Fruit fly (Drosophila melanogaster): ENCODE data around the gene ctp.

Gene ctp

DNA sequence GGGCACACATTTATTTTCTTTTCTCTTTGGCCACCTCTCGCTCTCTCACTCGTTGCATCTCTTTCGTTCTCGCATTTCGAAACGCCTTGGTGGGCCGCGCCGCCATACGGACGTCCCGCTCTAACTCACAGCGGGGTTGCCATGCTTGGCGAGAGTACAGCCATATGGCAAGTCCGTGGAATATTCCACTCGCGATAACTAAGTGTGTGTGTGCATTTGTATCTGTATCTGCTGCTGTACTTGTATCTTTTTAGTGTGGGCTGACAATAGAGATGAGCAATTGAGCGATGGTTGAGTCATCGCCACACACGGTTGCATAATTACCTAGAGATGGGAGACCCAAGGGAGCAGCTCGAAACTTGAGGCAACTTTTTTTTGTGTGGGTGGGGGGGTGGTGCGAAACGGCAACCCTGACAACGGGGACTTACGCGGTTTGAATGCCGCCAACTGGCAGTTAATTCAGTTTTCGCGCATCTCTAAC, 3.1 kb upstream of the ctp start (continued):
- TF ChIP-seq Deaf1 (tag; optimal IDR thresholded peaks at IDR 0.05) (peak; percentile 54), seq (GFP tag; IDR thresholded peaks at IDR 0.05) (peak; percentile 85), CG31224 (GFP tag; IDR thresholded peaks at IDR 0.05) (peak; percentile 84), Dref (GFP tag; IDR thresholded peaks at IDR 0.05) (peak; percentile 62), Sry-β (GFP tag; optimal IDR thresholded peaks at IDR 0.05) (peak; percentile 68), Bteb2 (GFP tag; optimal IDR thresholded peaks at IDR 0.05) (peak; percentile 67), Stat92E (GFP tag; optimal IDR thresholded peaks at IDR 0.05) (no peak), sd (tag; optimal IDR thresholded peaks at IDR 0.05) (peak; percentile 90), CG3065 (GFP tag; optimal IDR thresholded peaks at IDR 0.05) (peak; percentile 43), Nf-YA (GFP tag; IDR thresholded peaks at IDR 0.05) (peak; percentile 76; the same call in 1 of the 2 replicates), Jarid2 (GFP tag; optimal IDR thresholded peaks at IDR 0.05) (peak; percentile 54), emc (GFP tag; optimal IDR thresholded peaks at IDR 0.05) (peak; percentile 72), ewg (GFP tag; optimal IDR thresholded peaks at IDR 0.05) (peak; percentile 64), Tbp (GFP tag; optimal IDR thresholded peaks at IDR 0.05) (no peak), CG15479 (GFP tag; optimal IDR thresholded peaks at IDR 0.05) (peak; percentile 81), CG14050 (GFP tag; IDR thresholded peaks at IDR 0.05) (peak; percentile 88), CG16779 (GFP tag; IDR thresholded peaks at IDR 0.05) (peak; percentile 91), cad (GFP tag; optimal IDR thresholded peaks at IDR 0.05) (no peak), scrt (GFP tag; optimal IDR thresholded peaks at IDR 0.05) (peak; percentile 64), Oli (tag; optimal IDR thresholded peaks at IDR 0.05) (peak; percentile 75), Rfx (GFP tag; IDR thresholded peaks at IDR 0.05) (peak; percentile 96), CHES-1-like (GFP tag; optimal IDR thresholded peaks at IDR 0.05) (peak; percentile 91), Xbp1 (GFP tag; optimal IDR thresholded peaks at IDR 0.05) (peak; percentile 86), org-1 (GFP tag; optimal IDR thresholded peaks at IDR 0.05) (peak; percentile 58), ssp (GFP tag; IDR thresholded peaks at IDR 0.05) (peak; percentile 75), CG11085 (GFP tag; IDR thresholded peaks at IDR 0.05) (peak; percentile 89), trem (tag; optimal IDR thresholded peaks at IDR 0.05) (peak; percentile 68), fu2 (GFP tag; optimal IDR thresholded peaks at IDR 0.05) (peak; percentile 88), chinmo (GFP tag; IDR thresholded peaks at IDR 0.05; ENCODE audit: partially characterized antibody) (peak; percentile 98), pum (GFP tag; optimal IDR thresholded peaks at IDR 0.05) (peak; percentile 83), caup (GFP tag; optimal IDR thresholded peaks at IDR 0.05; ENCODE audit: severe bottlenecking) (peak; percentile 85), ken (GFP tag; IDR thresholded peaks at IDR 0.05) (peak; percentile 89), CG14710 (tag; optimal IDR thresholded peaks at IDR 0.05) (peak; percentile 95), Bgb (GFP tag; IDR thresholded peaks at IDR 0.05; ENCODE audit: partially characterized antibody) (peak; percentile 90), HLHmδ (GFP tag; optimal IDR thresholded peaks at IDR 0.05) (no peak), Bdp1 (GFP tag; optimal IDR thresholded peaks at IDR 0.05) (peak; percentile 43), CG8924 (tag; optimal IDR thresholded peaks at IDR 0.05) (peak; percentile 80), CG2199 (GFP tag; IDR thresholded peaks at IDR 0.05) (0 out of 3 replicates have a peak, but pooled peaks have one; percentile 56), dimm (GFP tag; IDR thresholded peaks at IDR 0.05) (peak; percentile 46; the same call in 1 of the 2 replicates), ems (GFP tag; optimal IDR thresholded peaks at IDR 0.05) (peak; percentile 73), CG11398 (GFP tag; optimal IDR thresholded peaks at IDR 0.05) (peak; percentile 68), ci (GFP tag; IDR thresholded peaks at IDR 0.05) (peak; percentile 88), Fer3 (tag; optimal IDR thresholded peaks at IDR 0.05) (peak; percentile 83), tx (GFP tag; optimal IDR thresholded peaks at IDR 0.05) (peak; percentile 79), CTCF (GFP tag; optimal IDR thresholded peaks at IDR 0.05) (peak; percentile 9), CG14441 (GFP tag; IDR thresholded peaks at IDR 0.05) (peak; percentile 92), grau (tag; optimal IDR thresholded peaks at IDR 0.05) (peak; percentile 80), gro (GFP tag; optimal IDR thresholded peaks at IDR 0.05) (peak; percentile 89), Dll (GFP tag; IDR thresholded peaks at IDR 0.05; ENCODE audit: partially characterized antibody) (peak; percentile 81), rib (GFP tag; IDR thresholded peaks at IDR 0.05) (peak; percentile 86), D19B (GFP tag; optimal IDR thresholded peaks at IDR 0.05) (peak; percentile 41)
